Worm (Caenorhabditis elegans) whole organism, young adult: ENCODE data around the gene F58H1.2.

ENCODE experiments used
- B0019.2 ChIP-seq: fragments of 200-800 bp; sonication (Bioruptor generic); conservative IDR thresholded peaks from 2 replicates; pipeline ENCODE4 v1.3.6; 2022; ENCODE audit warnings: missing genetic modification reagents, missing genetic modification characterization, missing compliant biosample characterization
- B0035.1 ChIP-seq: sonication (generic microtip); optimal IDR thresholded peaks from 2 replicates; lab custom pipeline; 2016; ENCODE audit warnings: missing genetic modification characterization, mild to moderate bottlenecking, missing compliant biosample characterization, missing genotype, missing genetic modification reagents
- F10E7.11 ChIP-seq: sonication (generic microtip); optimal IDR thresholded peaks from 2 replicates; lab custom pipeline; 2017; ENCODE audit warnings: mild to moderate bottlenecking, missing genetic modification characterization, moderate library complexity, missing compliant biosample characterization
- F33H1.4 ChIP-seq: fragments of 200-800 bp; sonication (Bioruptor generic); IDR thresholded peaks from 2 replicates; pipeline ENCODE4 v1.3.6; 2022; ENCODE audit warnings: missing genetic modification reagents, missing genetic modification characterization, missing compliant biosample characterization
- F39B2.1 ChIP-seq: fragments of 200-800 bp; sonication (Bioruptor generic); IDR thresholded peaks from 2 replicates; pipeline ENCODE4 v1.3.6; 2022; ENCODE audit warnings: missing genetic modification reagents, missing genetic modification characterization, missing compliant biosample characterization
- K12H6.12 ChIP-seq: fragments of 200-800 bp; sonication (Bioruptor generic); optimal IDR thresholded peaks from 2 replicates; lab custom pipeline; 2018; ENCODE audit warnings: mild to moderate bottlenecking, missing genetic modification characterization, missing compliant biosample characterization
- Y67H2A.10 ChIP-seq: fragments of 200-800 bp; sonication (Bioruptor generic); conservative IDR thresholded peaks from 2 replicates; pipeline ENCODE4 v1.3.6; 2022; ENCODE audit warnings: missing genetic modification reagents, missing genetic modification characterization, missing compliant biosample characterization
- Y79H2A.3 ChIP-seq: fragments of 200-800 bp; sonication (Bioruptor generic); conservative IDR thresholded peaks from 2 replicates; pipeline ENCODE4 v1.3.6; 2022; ENCODE audit warnings: missing genetic modification reagents, missing genetic modification characterization, missing compliant biosample characterization
- Y95B8A.8 ChIP-seq: fragments of 200-800 bp; sonication (Bioruptor generic); IDR thresholded peaks from 2 replicates; pipeline ENCODE4 v1.3.6; 2022; ENCODE audit warnings: missing genetic modification reagents, missing genetic modification characterization, missing compliant biosample characterization
- ZK185.1 ChIP-seq: sonication (generic microtip); optimal IDR thresholded peaks from 2 replicates; lab custom pipeline; 2016; ENCODE audit warnings: mild to moderate bottlenecking, missing genetic modification characterization, missing compliant biosample characterization; ENCODE audit not compliant: poor library complexity, severe bottlenecking
- aptf-2 ChIP-seq: fragments of 200-800 bp; sonication (Bioruptor generic); conservative IDR thresholded peaks from 2 replicates; pipeline ENCODE4 v1.3.6; 2022; ENCODE audit warnings: missing genetic modification reagents, missing genetic modification characterization, missing compliant biosample characterization
- atf-7 ChIP-seq: sonication (generic microtip); optimal IDR thresholded peaks from 2 replicates; lab custom pipeline; 2017; ENCODE audit warnings: mild to moderate bottlenecking, missing genetic modification characterization, missing compliant biosample characterization
- attf-3 ChIP-seq: fragments of 200-800 bp; sonication (Bioruptor generic); conservative IDR thresholded peaks from 2 replicates; pipeline ENCODE4 v1.3.6; 2022; ENCODE audit warnings: missing genetic modification reagents, missing genetic modification characterization, missing compliant biosample characterization
- attf-6 ChIP-seq: fragments of 200-800 bp; sonication (Bioruptor generic); IDR thresholded peaks from 2 replicates; pipeline ENCODE4 v1.3.6; 2022; ENCODE audit warnings: missing genetic modification reagents, missing genetic modification characterization, missing compliant biosample characterization
- cebp-1 ChIP-seq, 2 experiments: fragments of 200-800 bp in 1 of 2; sonication (Bioruptor generic) in 1 of 2; sonication (generic microtip) in 1 of 2; IDR thresholded peaks in 1 of 2; optimal IDR thresholded peaks in 1 of 2; 2 replicates each; pipeline versions ENCODE4 v1.3.6 to Lab custom; 2017 to 2022; ENCODE audit warnings: missing compliant biosample characterization in 2 of 2, missing genetic modification characterization in 2 of 2, mild to moderate bottlenecking in 1 of 2, missing genetic modification reagents in 1 of 2, moderate library complexity in 1 of 2
- ceh-100 ChIP-seq: fragments of 200-800 bp; sonication (Bioruptor generic); IDR thresholded peaks from 2 replicates; pipeline ENCODE4 v1.3.6; 2022; ENCODE audit warnings: missing genetic modification reagents, missing genetic modification characterization, missing compliant biosample characterization
- ceh-79 ChIP-seq: sonication (generic microtip); optimal IDR thresholded peaks from 2 replicates; lab custom pipeline; 2017; ENCODE audit warnings: mild to moderate bottlenecking, missing genetic modification characterization, missing compliant biosample characterization
- ceh-91 ChIP-seq: fragments of 200-800 bp; sonication (Bioruptor generic); IDR thresholded peaks from 2 replicates; pipeline ENCODE4 v1.3.6; 2022; ENCODE audit warnings: missing genetic modification reagents, missing genetic modification characterization, missing compliant biosample characterization
- chd-7 ChIP-seq: sonication (generic microtip); optimal IDR thresholded peaks from 2 replicates; lab custom pipeline; 2016; ENCODE audit warnings: mild to moderate bottlenecking, missing genetic modification characterization, moderate library complexity, missing compliant biosample characterization
- dpff-1 ChIP-seq: sonication (generic microtip); optimal IDR thresholded peaks from 2 replicates; lab custom pipeline; 2017; ENCODE audit warnings: mild to moderate bottlenecking, missing genetic modification characterization, missing compliant biosample characterization
- egl-44 ChIP-seq: fragments of 200-800 bp; sonication (Bioruptor generic); IDR thresholded peaks from 2 replicates; pipeline ENCODE4 v1.3.6; 2022; ENCODE audit warnings: missing genetic modification reagents, missing genetic modification characterization, missing compliant biosample characterization
- ets-4 ChIP-seq: fragments of 200-800 bp; sonication (Bioruptor generic); optimal IDR thresholded peaks from 2 replicates; lab custom pipeline; 2018; ENCODE audit warnings: mild to moderate bottlenecking, missing genetic modification characterization, missing compliant biosample characterization
- fkh-3 ChIP-seq: sonication (generic microtip); optimal IDR thresholded peaks from 2 replicates; lab custom pipeline; 2016; ENCODE audit warnings: mild to moderate bottlenecking, missing genetic modification characterization, missing compliant biosample characterization
- him-1 ChIP-seq: sonication (generic microtip); optimal IDR thresholded peaks from 2 replicates; lab custom pipeline; 2016; ENCODE audit warnings: missing genotype, missing genetic modification reagents, missing genetic modification characterization, missing compliant biosample characterization
- hlh-26 ChIP-seq: fragments of 200-800 bp; sonication (Bioruptor generic); conservative IDR thresholded peaks from 2 replicates; pipeline ENCODE4 v1.3.6; 2022; ENCODE audit warnings: missing genetic modification reagents, missing genetic modification characterization, missing compliant biosample characterization
- hrde-1 ChIP-seq: sonication (generic microtip); optimal IDR thresholded peaks from 2 replicates; lab custom pipeline; 2016; ENCODE audit warnings: missing genetic modification characterization, mild to moderate bottlenecking, missing compliant biosample characterization, moderate library complexity, missing genotype, missing genetic modification reagents, borderline replicate concordance
- lag-1 ChIP-seq: fragments of 200-800 bp; sonication (Bioruptor generic); IDR thresholded peaks from 2 replicates; pipeline ENCODE4 v1.3.6; 2022; ENCODE audit warnings: missing genetic modification reagents, missing genetic modification characterization, missing compliant biosample characterization
- let-526 ChIP-seq: fragments of 200-800 bp; sonication (Bioruptor generic); IDR thresholded peaks from 2 replicates; pipeline ENCODE4 v1.3.6; 2022; ENCODE audit warnings: missing genetic modification reagents, missing genetic modification characterization, missing compliant biosample characterization
- lin-54 ChIP-seq: fragments of 200-800 bp; sonication (Bioruptor generic); optimal IDR thresholded peaks from 2 replicates; lab custom pipeline; 2018; ENCODE audit warnings: mild to moderate bottlenecking, missing genetic modification characterization, missing compliant biosample characterization
- lsy-27 ChIP-seq: sonication (generic microtip); optimal IDR thresholded peaks from 2 replicates; lab custom pipeline; 2017; ENCODE audit warnings: missing genetic modification characterization, mild to moderate bottlenecking, missing compliant biosample characterization, antibody characterized with exemption, missing genotype, borderline replicate concordance; ENCODE audit not compliant: insufficient read depth
- madf-6 ChIP-seq: fragments of 200-800 bp; sonication (Bioruptor generic); IDR thresholded peaks from 2 replicates; pipeline ENCODE4 v1.3.6; 2022; ENCODE audit warnings: missing genetic modification reagents, missing genetic modification characterization, missing compliant biosample characterization
- mcd-1 ChIP-seq: fragments of 200-800 bp; sonication (Bioruptor generic); IDR thresholded peaks from 2 replicates; pipeline ENCODE4 v1.3.6; 2022; ENCODE audit warnings: missing genetic modification reagents, missing genetic modification characterization, missing compliant biosample characterization
- mxl-1 ChIP-seq: sonication (generic microtip); optimal IDR thresholded peaks from 2 replicates; lab custom pipeline; 2016; ENCODE audit warnings: missing genetic modification characterization, missing compliant biosample characterization
- nhr-120 ChIP-seq: fragments of 200-800 bp; sonication (Bioruptor generic); IDR thresholded peaks from 2 replicates; pipeline ENCODE4 v1.3.6; 2022; ENCODE audit warnings: missing genetic modification characterization, missing compliant biosample characterization
- nhr-179 ChIP-seq: sonication (generic microtip); optimal IDR thresholded peaks from 2 replicates; lab custom pipeline; 2016; ENCODE audit warnings: mild to moderate bottlenecking, missing genetic modification characterization, missing compliant biosample characterization
- nhr-27 ChIP-seq: fragments of 200-800 bp; sonication (Bioruptor generic); optimal IDR thresholded peaks from 2 replicates; lab custom pipeline; 2018; ENCODE audit warnings: mild to moderate bottlenecking, missing genetic modification characterization, moderate library complexity, missing compliant biosample characterization
- nhr-80 ChIP-seq: sonication (generic microtip); optimal IDR thresholded peaks from 2 replicates; lab custom pipeline; 2016; ENCODE audit warnings: missing genetic modification characterization, missing compliant biosample characterization
- pbrm-1 ChIP-seq: fragments of 200-800 bp; sonication (Bioruptor generic); IDR thresholded peaks from 2 replicates; pipeline ENCODE4 v1.3.6; 2022; ENCODE audit warnings: missing genetic modification reagents, missing genetic modification characterization, missing compliant biosample characterization
- pha-4 ChIP-seq: fragments of 150-350 bp; sonication (generic microtip); optimal IDR thresholded peaks from 2 replicates; lab custom pipeline; 2014; ENCODE audit warnings: missing biosample characterization, missing genetic modification reagents, missing genetic modification characterization
- rcor-1 ChIP-seq: fragments of 200-800 bp; sonication (Bioruptor generic); IDR thresholded peaks from 2 replicates; pipeline ENCODE4 v1.3.6; 2022; ENCODE audit warnings: missing genetic modification reagents, missing genetic modification characterization, missing compliant biosample characterization
- repo-1 ChIP-seq: sonication (generic microtip); optimal IDR thresholded peaks from 2 replicates; lab custom pipeline; 2017; ENCODE audit warnings: mild to moderate bottlenecking, missing genetic modification characterization, missing compliant biosample characterization
- sdz-38 ChIP-seq: sonication (generic microtip); optimal IDR thresholded peaks from 2 replicates; lab custom pipeline; 2016; ENCODE audit warnings: missing genotype, missing genetic modification characterization, missing compliant biosample characterization
- snpc-3.4 ChIP-seq: sonication (generic microtip); optimal IDR thresholded peaks from 2 replicates; lab custom pipeline; 2017; ENCODE audit warnings: missing genetic modification characterization, mild to moderate bottlenecking, missing compliant biosample characterization, antibody characterized with exemption, moderate library complexity, missing genotype, missing genetic modification reagents
- sptf-2 ChIP-seq: fragments of 200-800 bp; sonication (Bioruptor generic); optimal IDR thresholded peaks from 2 replicates; lab custom pipeline; 2018; ENCODE audit warnings: mild to moderate bottlenecking, missing genetic modification characterization, missing compliant biosample characterization
- xnd-1 ChIP-seq: sonication (generic microtip); optimal IDR thresholded peaks from 2 replicates; lab custom pipeline; 2016; ENCODE audit warnings: missing genotype, missing genetic modification reagents, missing genetic modification characterization, missing compliant biosample characterization
- ztf-18 ChIP-seq: sonication (generic microtip); optimal IDR thresholded peaks from 2 replicates; lab custom pipeline; 2016; ENCODE audit warnings: missing genotype, mild to moderate bottlenecking, missing genetic modification characterization, missing compliant biosample characterization
- ztf-25 ChIP-seq: fragments of 200-800 bp; sonication (Bioruptor generic); IDR thresholded peaks from 2 replicates; pipeline ENCODE4 v1.3.6; 2022; ENCODE audit warnings: missing genetic modification reagents, missing genetic modification characterization, missing compliant biosample characterization
- ztf-3 ChIP-seq: fragments of 200-800 bp; sonication (Bioruptor generic); optimal IDR thresholded peaks from 2 replicates; lab custom pipeline; 2018; ENCODE audit warnings: mild to moderate bottlenecking, missing genetic modification characterization, missing compliant biosample characterization
- ztf-6 ChIP-seq: fragments of 200-800 bp; sonication (Bioruptor generic); IDR thresholded peaks from 2 replicates; pipeline ENCODE4 v1.3.6; 2022; ENCODE audit warnings: missing genetic modification reagents, missing genetic modification characterization, missing compliant biosample characterization

F58H1.2 gene

DNA sequence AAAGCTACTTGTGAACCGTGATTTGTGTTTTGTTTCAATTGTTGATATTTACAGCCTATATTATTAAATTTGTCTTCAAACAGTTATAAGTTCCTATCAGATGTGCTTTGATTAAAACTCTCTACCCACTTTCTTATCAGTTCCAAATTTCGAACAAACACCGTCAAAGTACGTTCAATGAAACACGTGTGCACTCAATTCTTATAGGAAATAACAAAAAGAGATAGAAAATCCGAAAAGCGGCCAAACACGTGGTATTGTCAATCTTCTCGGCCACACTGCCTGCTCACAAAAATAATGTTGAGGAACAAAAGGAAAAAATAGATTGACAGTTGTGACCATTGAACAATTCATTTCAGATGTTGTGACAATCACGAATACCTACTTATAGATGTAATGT lies 43.0 kb upstream of the F58H1.2 start (continued):
- TF ChIP-seq atf-7 (tag; lab: Kevin White, UChicago) (no peak), hrde-1 (no peak), ztf-18 (tag; lab: Kevin White, UChicago) (no peak), sptf-2 (GFP tag; lab: Kevin White, UChicago) (no peak), nhr-27 (no peak), ztf-3 (GFP tag; lab: Kevin White, UChicago) (no peak), F33H1.4 (no peak), chd-7 (tag; lab: Kevin White, UChicago) (peak; percentile 49), F10E7.11 (tag; lab: Kevin White, UChicago) (no peak), madf-6 (no peak), ets-4 (GFP tag; lab: Kevin White, UChicago) (no peak), ztf-6 (GFP tag; lab: Robert Waterston, UW) (no peak), let-526 (GFP tag; lab: Robert Waterston, UW) (peak; percentile 30; the same call in 1 of the 2 replicates), Y67H2A.10 (GFP tag; lab: Robert Waterston, UW) (no peak), him-1 (no peak), ZK185.1 (tag; lab: Kevin White, UChicago) (no peak), aptf-2 (no peak), xnd-1 (tag; lab: Kevin White, UChicago) (no peak), ceh-91 (GFP tag; lab: Robert Waterston, UW) (no peak), ceh-100 (no peak), dpff-1 (tag; lab: Kevin White, UChicago) (no peak), hlh-26 (GFP tag; lab: Robert Waterston, UW) (no peak), pha-4 (tag; lab: Kevin White, UChicago) (peak; percentile 47), rcor-1 (GFP tag; lab: Robert Waterston, UW) (no peak), B0019.2 (GFP tag; lab: Robert Waterston, UW) (no peak), lin-54 (GFP tag; lab: Kevin White, UChicago) (peak; percentile 18), sdz-38 (tag; lab: Kevin White, UChicago) (no peak), K12H6.12 (tag; lab: Kevin White, UChicago) (peak; percentile 9), pbrm-1 (no peak), attf-3 (GFP tag; lab: Robert Waterston, UW) (no peak), Y79H2A.3 (GFP tag; lab: Robert Waterston, UW) (no peak), attf-6 (GFP tag; lab: Robert Waterston, UW) (no peak), snpc-3.4 (no peak), ztf-25 (GFP tag; lab: Robert Waterston, UW) (no peak), nhr-179 (tag; lab: Kevin White, UChicago) (no peak), Y95B8A.8 (GFP tag; lab: Robert Waterston, UW) (no peak), mxl-1 (tag; lab: Kevin White, UChicago) (no peak), repo-1 (tag; lab: Kevin White, UChicago) (no peak), B0035.1 (tag; lab: Kevin White, UChicago) (no peak), lsy-27 (tag; lab: Kevin White, UChicago) (no peak), nhr-120 (GFP tag; lab: Robert Waterston, UW) (no peak), mcd-1 (GFP tag; lab: Robert Waterston, UW) (no peak), F39B2.1 (GFP tag; lab: Robert Waterston, UW) (no peak), egl-44 (0 out of 2 replicates have a peak, but pooled peaks have one; percentile 61), nhr-80 (tag; lab: Kevin White, UChicago) (peak; percentile 72), cebp-1 (GFP tag; IDR thresholded peaks at IDR 0.05; lab: Robert Waterston, UW) (no peak), cebp-1 (tag; optimal IDR thresholded peaks at IDR 0.05; lab: Kevin White, UChicago) (peak; percentile 70), fkh-3 (tag; lab: Kevin White, UChicago) (no peak), ceh-79 (tag; lab: Kevin White, UChicago) (no peak), lag-1 (GFP tag; lab: Robert Waterston, UW) (no peak)
